Worm (Caenorhabditis elegans): Measurements from ENCODE around the gene K08A2.2.

ce11 chrII:2946438-2946837, 45.0 kb upstream of the K08A2.2 start, which contains the start of gene srw-79:
- no peak for TF ChIP-seq F13C5.2 (tag; optimal IDR thresholded peaks at IDR 0.05)
- no peak for TF ChIP-seq aly-1 (tag; optimal IDR thresholded peaks at IDR 0.05)
- TF ChIP-seq ama-1 (optimal IDR thresholded peaks at IDR 0.05) = no peak
- no peak for TF ChIP-seq flt-1 (GFP tag; IDR thresholded peaks at IDR 0.05)
- no peak for TF ChIP-seq hmg-4 (GFP tag; optimal IDR thresholded peaks at IDR 0.05)
- no peak for TF ChIP-seq B0310.2 (tag; optimal IDR thresholded peaks at IDR 0.05)
- TF ChIP-seq tbx-11 (GFP tag; IDR thresholded peaks at IDR 0.05) = no peak
- TF ChIP-seq pes-1 (GFP tag; IDR thresholded peaks at IDR 0.05) = no peak
- TF ChIP-seq sea-1 (GFP tag; conservative IDR thresholded peaks at IDR 0.05) = no peak
- TF ChIP-seq scrt-1 (GFP tag; IDR thresholded peaks at IDR 0.05) = no peak
- no peak for TF ChIP-seq tra-4 (tag; optimal IDR thresholded peaks at IDR 0.05)
- no peak for TF ChIP-seq ets-7 (tag; optimal IDR thresholded peaks at IDR 0.05)
- TF ChIP-seq hmbx-1 (tag; optimal IDR thresholded peaks at IDR 0.05) = no peak

Measured in whole organism, early embryonic.